Worm (Caenorhabditis elegans): ENCODE results near the gene vps-33.1.

ce11 chrIII:8719769-8720252, 19.1 kb downstream of the vps-33.1 start, which contains the start of gene hipr-1:
- TF ChIP-seq fkh-10 (GFP tag; optimal IDR thresholded peaks at IDR 0.05) = no peak
- no peak for TF ChIP-seq T23F11.4 (GFP tag; optimal IDR thresholded peaks at IDR 0.05)
- no peak for TF ChIP-seq pha-4 (tag; optimal IDR thresholded peaks at IDR 0.05)

Measured in whole organism, late embryonic.